Worm (Caenorhabditis elegans): ENCODE measurements around the gene cest-28.

ce11 chrV:6631866-6632265 is 37.8 kb upstream of the cest-28 start:
- TF ChIP-seq ztf-11 (tag; optimal IDR thresholded peaks at IDR 0.05) (no peak), unc-62 (GFP tag; optimal IDR thresholded peaks at IDR 0.05) (no peak), nhr-76 (tag; optimal IDR thresholded peaks at IDR 0.05) (no peak), ceh-83 (GFP tag; optimal IDR thresholded peaks at IDR 0.05) (no peak), mls-2 (tag; optimal IDR thresholded peaks at IDR 0.05) (no peak), nhr-237 (tag; optimal IDR thresholded peaks at IDR 0.05) (no peak), pha-4 (tag; optimal IDR thresholded peaks at IDR 0.05) (no peak), zip-8 (tag; optimal IDR thresholded peaks at IDR 0.05) (no peak)

All from whole organism, mixed stage, embryonic.